Fruit fly (Drosophila melanogaster) whole organism, wandering third instar larva: ENCODE results near the gene CG46313.

Source experiments
- Abd-B ChIP-seq: fragments of >200 bp; optimal IDR thresholded peaks from 2 replicates; lab custom pipeline; 2017; ENCODE audit warnings: missing biosample characterization, missing genetic modification characterization
- CG32264 ChIP-seq: fragments of 200-800 bp; sonication (Bioruptor generic); optimal IDR thresholded peaks from 2 replicates; lab custom pipeline; 2016; ENCODE audit warnings: missing biosample characterization, missing genetic modification characterization
- CG9705 ChIP-seq: fragments of 200-800 bp; sonication (Bioruptor generic); optimal IDR thresholded peaks from 2 replicates; lab custom pipeline; 2018; ENCODE audit warnings: missing biosample characterization, mild to moderate bottlenecking, missing genetic modification characterization
- CrebA ChIP-seq: fragments of 200-800 bp; sonication (Bioruptor generic); optimal IDR thresholded peaks from 2 replicates; lab custom pipeline; 2016; ENCODE audit warnings: missing biosample characterization, mild to moderate bottlenecking, missing genetic modification characterization, borderline replicate concordance
- GATAd ChIP-seq: sonication (Bioruptor generic); optimal IDR thresholded peaks from 2 replicates; lab custom pipeline; 2016; ENCODE audit warnings: missing biosample characterization, missing genetic modification characterization
- HLH106 ChIP-seq: fragments of 200-800 bp; optimal IDR thresholded peaks from 3 replicates; lab custom pipeline; 2019; ENCODE audit warnings: missing biosample characterization, mild to moderate bottlenecking, missing genetic modification characterization, moderate library complexity
- Hnf4 ChIP-seq: fragments of 200-800 bp; sonication (Bioruptor generic); optimal IDR thresholded peaks from 2 replicates; lab custom pipeline; 2016; ENCODE audit warnings: missing biosample characterization, mild to moderate bottlenecking, missing genetic modification characterization
- Hr83 ChIP-seq: fragments of 200-300 bp; sonication (Bioruptor generic); optimal IDR thresholded peaks from 2 replicates; lab custom pipeline; 2016; ENCODE audit warnings: missing biosample characterization, mild to moderate bottlenecking, missing genetic modification characterization, moderate library complexity; ENCODE audit not compliant: poor library complexity, severe bottlenecking
- Jra ChIP-seq: sonication (Bioruptor generic); optimal IDR thresholded peaks from 2 replicates; lab custom pipeline; 2016; ENCODE audit warnings: missing biosample characterization, missing genetic modification characterization
- Mio ChIP-seq: sonication (Bioruptor generic); optimal IDR thresholded peaks from 2 replicates; lab custom pipeline; 2016; ENCODE audit warnings: missing biosample characterization, missing genetic modification characterization
- Myc ChIP-seq: fragments of >200 bp; optimal IDR thresholded peaks from 2 replicates; lab custom pipeline; 2017
- OdsH ChIP-seq: fragments of 200-800 bp; sonication (Bioruptor generic); optimal IDR thresholded peaks from 2 replicates; lab custom pipeline; 2016; ENCODE audit warnings: missing biosample characterization, mild to moderate bottlenecking, missing genetic modification characterization
- Rel ChIP-seq, 2 experiments: fragments of 200-800 bp; sonication (Bioruptor generic) in 1 of 2; optimal IDR thresholded peaks; 2 replicates in 1 of 2; 3 replicates in 1 of 2; lab custom pipeline; 2016 to 2019; ENCODE audit warnings: mild to moderate bottlenecking in 2 of 2, missing biosample characterization in 2 of 2, missing genetic modification characterization in 2 of 2, moderate library complexity in 1 of 2
- Vsx2 ChIP-seq: fragments of 200-300, 225-300 bp; sonication (Bioruptor generic); optimal IDR thresholded peaks from 2 replicates; lab custom pipeline; 2018; ENCODE audit warnings: missing biosample characterization, missing genetic modification characterization; ENCODE audit not compliant: partially characterized antibody
- brk ChIP-seq: fragments of 200-800 bp; sonication (Bioruptor generic); optimal IDR thresholded peaks from 2 replicates; lab custom pipeline; 2016; ENCODE audit warnings: missing biosample characterization, mild to moderate bottlenecking, missing genetic modification characterization
- dl ChIP-seq, 2 experiments: fragments of 175-275, 200-275 bp in 1 of 2; fragments of 200-275 bp in 1 of 2; sonication (Bioruptor generic); optimal IDR thresholded peaks; lab custom pipeline; 2018; ENCODE audit warnings: mild to moderate bottlenecking in 2 of 2, missing biosample characterization in 2 of 2, missing genetic modification characterization in 2 of 2, moderate library complexity in 2 of 2; ENCODE audit not compliant: partially characterized antibody in 2 of 2, insufficient read depth in 1 of 2
- dmrt93B ChIP-seq: fragments of 200-800 bp; sonication (Bioruptor generic); optimal IDR thresholded peaks from 2 replicates; lab custom pipeline; 2018; ENCODE audit warnings: missing biosample characterization, mild to moderate bottlenecking, missing genetic modification characterization
- ey ChIP-seq: fragments of 200-800 bp; sonication (Bioruptor generic); optimal IDR thresholded peaks from 2 replicates; lab custom pipeline; 2016; ENCODE audit warnings: missing biosample characterization, missing genetic modification characterization
- foxo ChIP-seq, 2 experiments: fragments of 200-800 bp; sonication (Bioruptor generic); optimal IDR thresholded peaks; 2 replicates in 1 of 2; 3 replicates in 1 of 2; lab custom pipeline; 2016 to 2017; ENCODE audit warnings: missing biosample characterization in 2 of 2, missing genetic modification characterization in 2 of 2
- fru ChIP-seq: fragments of 200-800 bp; sonication (Bioruptor generic); optimal IDR thresholded peaks from 3 replicates; lab custom pipeline; 2016; ENCODE audit warnings: missing biosample characterization, mild to moderate bottlenecking, missing genetic modification characterization
- h ChIP-seq: fragments of 200-800 bp; sonication (Bioruptor generic); optimal IDR thresholded peaks from 3 replicates; lab custom pipeline; 2016; ENCODE audit warnings: missing biosample characterization, mild to moderate bottlenecking, missing genetic modification characterization
- jim ChIP-seq: fragments of 175-275, 200-325 bp; sonication (Bioruptor generic); optimal IDR thresholded peaks from 2 replicates; lab custom pipeline; 2016; ENCODE audit warnings: missing biosample characterization, mild to moderate bottlenecking, missing genetic modification characterization
- lola ChIP-seq: fragments of >200 bp; optimal IDR thresholded peaks from 2 replicates; lab custom pipeline; 2017; ENCODE audit warnings: missing biosample characterization, missing genetic modification characterization
- pan ChIP-seq: fragments of >200 bp; optimal IDR thresholded peaks from 2 replicates; lab custom pipeline; 2017
- psq ChIP-seq: fragments of 200-800 bp; sonication (Bioruptor generic); optimal IDR thresholded peaks from 3 replicates; lab custom pipeline; 2017; ENCODE audit warnings: missing biosample characterization, mild to moderate bottlenecking, missing genetic modification characterization, moderate library complexity
- rgr ChIP-seq: fragments of 200-800 bp; sonication (Bioruptor generic); optimal IDR thresholded peaks from 3 replicates; lab custom pipeline; 2016; ENCODE audit warnings: missing biosample characterization, mild to moderate bottlenecking, missing genetic modification characterization
- sv ChIP-seq: fragments of 200-800 bp; sonication (Bioruptor generic); optimal IDR thresholded peaks from 3 replicates; lab custom pipeline; 2016; ENCODE audit warnings: missing biosample characterization, missing genetic modification characterization
- tai ChIP-seq: sonication (Bioruptor generic); optimal IDR thresholded peaks from 2 replicates; lab custom pipeline; 2016; ENCODE audit warnings: missing biosample characterization, missing genetic modification characterization
- usp ChIP-seq: fragments of >200 bp; optimal IDR thresholded peaks from 2 replicates; lab custom pipeline; 2017; ENCODE audit warnings: missing biosample characterization, missing genetic modification characterization

The CG46313 gene

dm6 chr3R:26996642-26997041 is 18.3 kb downstream of the CG46313 start, which contains the start of gene RYa-R:
Gene RYa-R, plus strand, starts transcription at chr3R:26996980.
- TF ChIP-seq pan: no peak
- no peak for TF ChIP-seq CG32264 (GFP tag; lab: Kevin White, UChicago)
- no peak for TF ChIP-seq ey
- TF ChIP-seq Vsx2 (GFP tag; lab: Kevin White, UChicago): no peak
- TF ChIP-seq HLH106 (tag; lab: Kevin White, UChicago): no peak
- no peak for TF ChIP-seq fru (GFP tag; lab: Kevin White, UChicago)

DNA sequence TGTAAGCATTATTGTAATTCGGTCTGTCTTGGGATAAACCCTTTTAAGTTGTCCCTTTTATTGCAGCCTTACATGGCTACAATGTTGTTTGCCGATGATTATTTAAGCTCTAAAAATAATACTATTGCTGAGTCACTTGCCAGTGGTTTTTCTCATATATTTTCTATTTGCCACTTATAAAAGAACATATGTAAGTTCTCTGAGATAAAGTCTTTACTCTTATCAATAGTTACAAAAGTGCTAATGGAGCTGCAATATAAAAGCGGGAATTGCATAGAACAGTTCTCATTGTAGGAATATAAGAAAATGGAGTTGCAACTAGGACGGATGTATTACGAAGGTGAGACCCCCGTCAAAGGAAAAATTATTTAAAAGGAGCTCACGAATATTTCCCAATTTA is 21.1 kb downstream of the CG46313 start, which contains the start of gene CG31077:
Gene CG31077, plus strand, starts transcription at position 301 of the 400 bp plus-strand sequence.
- no peak for TF ChIP-seq brk (GFP tag; lab: Kevin White, UChicago)
- no peak for TF ChIP-seq Vsx2 (GFP tag; lab: Kevin White, UChicago)
- no peak for TF ChIP-seq tai (GFP tag; lab: Kevin White, UChicago)
- TF ChIP-seq Jra (GFP tag; lab: Kevin White, UChicago): no peak
- TF ChIP-seq pan: no peak
- no peak for TF ChIP-seq rgr
- no peak for TF ChIP-seq Abd-B (GFP tag; lab: Kevin White, UChicago)
- no peak for TF ChIP-seq Mio (GFP tag; lab: Kevin White, UChicago)
- no peak for TF ChIP-seq Hr83 (GFP tag; lab: Kevin White, UChicago)
- TF ChIP-seq foxo (GFP tag; optimal IDR thresholded peaks at IDR 0.05; lab: Kevin White, UChicago): no peak
- TF ChIP-seq, all 38 proteins: peak for 0

DNA sequence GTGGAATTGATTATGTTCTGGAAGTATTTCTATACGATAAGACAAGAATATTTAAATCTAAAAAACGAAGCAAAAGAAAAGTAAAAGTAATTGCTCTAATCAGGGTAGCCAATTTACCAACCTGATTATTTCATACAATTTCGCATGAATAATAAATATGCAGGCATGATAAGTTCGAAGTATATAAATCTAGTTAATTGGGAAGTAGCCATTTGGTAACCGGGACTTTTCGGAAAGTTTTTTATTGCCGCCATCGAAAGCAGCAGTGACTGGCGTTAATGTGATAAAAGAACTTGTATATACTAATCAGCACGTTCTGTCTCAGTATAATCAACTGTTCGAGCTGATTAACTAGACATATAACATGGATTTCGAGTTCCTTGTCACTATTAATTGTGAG is 24.4 kb downstream of the CG46313 start:
- TF ChIP-seq lola (GFP tag; lab: Kevin White, UChicago): no peak

DNA sequence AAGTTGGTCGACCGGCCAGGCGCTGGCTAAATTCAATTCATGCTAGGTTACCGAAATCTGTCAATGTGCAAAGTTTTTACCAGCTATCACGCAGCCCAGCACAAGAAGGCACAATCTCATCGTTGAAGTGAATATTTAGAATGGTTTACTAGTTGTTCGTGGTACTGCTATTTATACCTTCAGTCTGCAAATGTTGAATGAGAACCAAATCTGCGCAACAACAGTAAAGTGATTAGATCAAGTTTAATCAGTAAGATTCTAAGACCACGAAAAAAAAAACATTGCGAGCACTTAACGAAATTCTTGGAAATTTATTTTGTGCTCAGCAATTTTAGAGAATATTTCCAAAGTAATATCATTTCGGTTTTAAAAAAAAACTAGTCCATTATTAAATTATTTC is 27.0 kb downstream of the CG46313 start, which contains the start of gene CG6296:
Gene CG6296, minus strand, starts transcription at position 132 of the 400 bp plus-strand sequence.
- TF ChIP-seq usp (GFP tag; lab: Kevin White, UChicago) (no peak), tai (GFP tag; lab: Kevin White, UChicago) (no peak), rgr (no peak), Jra (GFP tag; lab: Kevin White, UChicago) (no peak), CG32264 (GFP tag; lab: Kevin White, UChicago) (no peak), fru (GFP tag; lab: Kevin White, UChicago) (no peak), Vsx2 (GFP tag; lab: Kevin White, UChicago) (no peak)
- TF ChIP-seq, all 38 proteins: peak for 0

- TF ChIP-seq GATAd (GFP tag; lab: Kevin White, UChicago) (no peak), ey (no peak), Rel (GFP tag; optimal IDR thresholded peaks at IDR 0.05; lab: Kevin White, UChicago) (no peak), Rel (tag; optimal IDR thresholded peaks at IDR 0.05; lab: Kevin White, UChicago) (no peak), CG32264 (GFP tag; lab: Kevin White, UChicago) (no peak), HLH106 (tag; lab: Kevin White, UChicago) (no peak), tai (GFP tag; lab: Kevin White, UChicago) (no peak), jim (no peak), Myc (no peak), brk (GFP tag; lab: Kevin White, UChicago) (no peak), foxo (GFP tag; optimal IDR thresholded peaks at IDR 0.05; lab: Kevin White, UChicago) (no peak), dmrt93B (GFP tag; lab: Kevin White, UChicago) (no peak), OdsH (GFP tag; lab: Kevin White, UChicago) (no peak), Hnf4 (GFP tag; lab: Kevin White, UChicago) (no peak), fru (GFP tag; lab: Kevin White, UChicago) (no peak), Jra (GFP tag; lab: Kevin White, UChicago) (no peak), sv (GFP tag; lab: Kevin White, UChicago) (no peak), Vsx2 (GFP tag; lab: Kevin White, UChicago) (no peak)
- TF ChIP-seq, all 38 proteins: peak for 0
Measured at dm6 chr3R:27007022-27007421, 28.7 kb downstream of the CG46313 start, which contains the start of gene CG6295. Gene CG6295, minus strand, starts transcription at chr3R:27007055.

- TF ChIP-seq foxo (GFP tag; optimal IDR thresholded peaks at IDR 0.05; lab: Kevin White, UChicago): no peak
- no peak for TF ChIP-seq GATAd (GFP tag; lab: Kevin White, UChicago)
- TF ChIP-seq dl (GFP tag; optimal IDR thresholded peaks at IDR 0.05; lab: Kevin White, UChicago; ENCODE audit: insufficient read depth in 1 of 2, partially characterized antibody in 2 of 2): no peak
- TF ChIP-seq pan: no peak
- no peak for TF ChIP-seq dmrt93B (GFP tag; lab: Kevin White, UChicago)
- no peak for TF ChIP-seq CG32264 (GFP tag; lab: Kevin White, UChicago)
- TF ChIP-seq CG9705 (GFP tag; lab: Kevin White, UChicago): no peak
- TF ChIP-seq Mio (GFP tag; lab: Kevin White, UChicago): no peak
- TF ChIP-seq psq (GFP tag; lab: Kevin White, UChicago): no peak
- TF ChIP-seq usp (GFP tag; lab: Kevin White, UChicago): no peak
- no peak for TF ChIP-seq OdsH (GFP tag; lab: Kevin White, UChicago)
- TF ChIP-seq ey: no peak
- TF ChIP-seq CrebA: no peak
- no peak for TF ChIP-seq tai (GFP tag; lab: Kevin White, UChicago)
- no peak for TF ChIP-seq lola (GFP tag; lab: Kevin White, UChicago)
- TF ChIP-seq Abd-B (GFP tag; lab: Kevin White, UChicago): no peak
- TF ChIP-seq h (GFP tag; lab: Kevin White, UChicago): no peak
- TF ChIP-seq HLH106 (tag; lab: Kevin White, UChicago): no peak
Measured at dm6 chr3R:27018187-27018586, 39.8 kb downstream of the CG46313 start, which contains the start of gene CG17192. Gene CG17192, minus strand, starts transcription at chr3R:27018287.
